Worm (Caenorhabditis elegans): ENCODE measurements around the gene C46C2.7.
"Not testable (repeated sequence)": the region's sequence is repeated elsewhere in the genome, so short reads cannot be mapped to it uniquely, and the experiment has no call there.

C46C2.7 gene

ce11 chrIV:9194524-9194923, at the start of gene C46C2.7:
TSS of gene C46C2.7 (plus strand) at chrIV:9194824.
- not testable (repeated sequence) for TF ChIP-seq sea-1 (GFP tag; conservative IDR thresholded peaks at IDR 0.05); ceh-36 (tag; optimal IDR thresholded peaks at IDR 0.05); ceh-13 (GFP tag; optimal IDR thresholded peaks at IDR 0.05)

- TF ChIP-seq ama-1 (optimal IDR thresholded peaks at IDR 0.05): no peak
- TF ChIP-seq hmbx-1 (tag; optimal IDR thresholded peaks at IDR 0.05): no peak
- TF ChIP-seq tbx-11 (GFP tag; IDR thresholded peaks at IDR 0.05): no peak
Measured at ce11 chrIV:9146111-9146510, 48.5 kb upstream of the C46C2.7 start, which contains the start of gene daf-10. TSS of gene daf-10 (minus strand) at chrIV:9146211.

- TF ChIP-seq B0310.2 (tag; optimal IDR thresholded peaks at IDR 0.05) (no peak), scrt-1 (GFP tag; IDR thresholded peaks at IDR 0.05) (no peak), ceh-13 (GFP tag; optimal IDR thresholded peaks at IDR 0.05) (no peak), tbx-11 (GFP tag; IDR thresholded peaks at IDR 0.05) (no peak), aly-1 (tag; optimal IDR thresholded peaks at IDR 0.05) (no peak), F13C5.2 (tag; optimal IDR thresholded peaks at IDR 0.05) (no peak)
Measured at ce11 chrIV:9146819-9147518, 47.7 kb upstream of the C46C2.7 start, which contains the start of the genes rpb-12 and aly-2. TSS of gene rpb-12 (minus strand) at chrIV:9146869. TSS of gene aly-2 (plus strand) at chrIV:9147468.

ce11 chrIV:9150175-9150574, 44.4 kb upstream of the C46C2.7 start, which contains the start of gene F23B2.7:
TSS of gene F23B2.7 (plus strand) at chrIV:9150475.
- TF ChIP-seq hmg-4 (GFP tag; optimal IDR thresholded peaks at IDR 0.05) (no peak), aly-1 (tag; optimal IDR thresholded peaks at IDR 0.05) (no peak), tra-4 (tag; optimal IDR thresholded peaks at IDR 0.05) (no peak), hmbx-1 (tag; optimal IDR thresholded peaks at IDR 0.05) (no peak), ets-7 (tag; optimal IDR thresholded peaks at IDR 0.05) (no peak), ceh-13 (GFP tag; optimal IDR thresholded peaks at IDR 0.05) (no peak), scrt-1 (GFP tag; IDR thresholded peaks at IDR 0.05) (no peak), ama-1 (optimal IDR thresholded peaks at IDR 0.05) (no peak), tbx-11 (GFP tag; IDR thresholded peaks at IDR 0.05) (no peak), F13C5.2 (tag; optimal IDR thresholded peaks at IDR 0.05) (no peak), pes-1 (GFP tag; IDR thresholded peaks at IDR 0.05) (no peak), ceh-36 (tag; optimal IDR thresholded peaks at IDR 0.05) (no peak), B0310.2 (tag; optimal IDR thresholded peaks at IDR 0.05) (no peak), flt-1 (GFP tag; IDR thresholded peaks at IDR 0.05) (no peak), sea-1 (GFP tag; conservative IDR thresholded peaks at IDR 0.05) (no peak), hnd-1 (tag; optimal IDR thresholded peaks at IDR 0.05) (no peak), tbx-37 (GFP tag; conservative IDR thresholded peaks at IDR 0.05) (no peak)

- TF ChIP-seq ama-1 (optimal IDR thresholded peaks at IDR 0.05) (no peak), flt-1 (GFP tag; IDR thresholded peaks at IDR 0.05) (no peak), hmbx-1 (tag; optimal IDR thresholded peaks at IDR 0.05) (no peak), ets-7 (tag; optimal IDR thresholded peaks at IDR 0.05) (no peak), tra-4 (tag; optimal IDR thresholded peaks at IDR 0.05) (no peak), hnd-1 (tag; optimal IDR thresholded peaks at IDR 0.05) (no peak), sea-1 (GFP tag; conservative IDR thresholded peaks at IDR 0.05) (no peak), ceh-36 (tag; optimal IDR thresholded peaks at IDR 0.05) (no peak), pes-1 (GFP tag; IDR thresholded peaks at IDR 0.05) (no peak), tbx-37 (GFP tag; conservative IDR thresholded peaks at IDR 0.05) (no peak), F13C5.2 (tag; optimal IDR thresholded peaks at IDR 0.05) (no peak), ceh-13 (GFP tag; optimal IDR thresholded peaks at IDR 0.05) (no peak), aly-1 (tag; optimal IDR thresholded peaks at IDR 0.05) (no peak), tbx-11 (GFP tag; IDR thresholded peaks at IDR 0.05) (no peak), hmg-4 (GFP tag; optimal IDR thresholded peaks at IDR 0.05) (no peak)
Measured at ce11 chrIV:9154263-9154662, 40.4 kb upstream of the C46C2.7 start, which contains the start of gene F23B2.10. TSS of gene F23B2.10 (minus strand) at chrIV:9154363.

ce11 chrIV:9158969-9159800, 35.4 kb upstream of the C46C2.7 start, which contains the start of gene pcp-3:
TSS of gene pcp-3 (minus strand) at chrIV:9159019.
- TF ChIP-seq ceh-13 (GFP tag; optimal IDR thresholded peaks at IDR 0.05) (no peak), scrt-1 (GFP tag; IDR thresholded peaks at IDR 0.05) (no peak), pes-1 (GFP tag; IDR thresholded peaks at IDR 0.05) (no peak), hmbx-1 (tag; optimal IDR thresholded peaks at IDR 0.05) (no peak), F13C5.2 (tag; optimal IDR thresholded peaks at IDR 0.05) (no peak), ceh-36 (tag; optimal IDR thresholded peaks at IDR 0.05) (no peak), hmg-4 (GFP tag; optimal IDR thresholded peaks at IDR 0.05) (no peak), tbx-11 (GFP tag; IDR thresholded peaks at IDR 0.05) (no peak), aly-1 (tag; optimal IDR thresholded peaks at IDR 0.05) (no peak), tra-4 (tag; optimal IDR thresholded peaks at IDR 0.05) (no peak), B0310.2 (tag; optimal IDR thresholded peaks at IDR 0.05) (no peak), hnd-1 (tag; optimal IDR thresholded peaks at IDR 0.05) (no peak), tbx-37 (GFP tag; conservative IDR thresholded peaks at IDR 0.05) (no peak), ets-7 (tag; optimal IDR thresholded peaks at IDR 0.05) (no peak)

ce11 chrIV:9159863-9160262, 34.8 kb upstream of the C46C2.7 start:
- TF ChIP-seq flt-1 (GFP tag; IDR thresholded peaks at IDR 0.05): no peak
- no peak for TF ChIP-seq pes-1 (GFP tag; IDR thresholded peaks at IDR 0.05)
- no peak for TF ChIP-seq hnd-1 (tag; optimal IDR thresholded peaks at IDR 0.05)
- TF ChIP-seq ceh-36 (tag; optimal IDR thresholded peaks at IDR 0.05): no peak
- no peak for TF ChIP-seq tbx-37 (GFP tag; conservative IDR thresholded peaks at IDR 0.05)
- no peak for TF ChIP-seq ets-7 (tag; optimal IDR thresholded peaks at IDR 0.05)
- no peak for TF ChIP-seq tbx-11 (GFP tag; IDR thresholded peaks at IDR 0.05)
- no peak for TF ChIP-seq sea-1 (GFP tag; conservative IDR thresholded peaks at IDR 0.05)
- no peak for TF ChIP-seq ceh-13 (GFP tag; optimal IDR thresholded peaks at IDR 0.05)
- no peak for TF ChIP-seq aly-1 (tag; optimal IDR thresholded peaks at IDR 0.05)
- no peak for TF ChIP-seq F13C5.2 (tag; optimal IDR thresholded peaks at IDR 0.05)
- TF ChIP-seq hmbx-1 (tag; optimal IDR thresholded peaks at IDR 0.05): no peak
- no peak for TF ChIP-seq hmg-4 (GFP tag; optimal IDR thresholded peaks at IDR 0.05)
- no peak for TF ChIP-seq ama-1 (optimal IDR thresholded peaks at IDR 0.05)
